Fruit fly (Drosophila melanogaster) whole organism: Measurements from ENCODE around the gene CG2247.

Experiments
- CG8478 ChIP-seq: fragments of >200 bp; optimal IDR thresholded peaks from 2 replicates; lab custom pipeline; 2018; ENCODE audit warnings: inconsistent platforms
- Dll ChIP-seq: fragments of >200 bp; optimal IDR thresholded peaks from 2 replicates; lab custom pipeline; 2017
- EcR ChIP-seq, 2 experiments: fragments of >200 bp; optimal IDR thresholded peaks; 2 replicates each; lab custom pipeline; 2017; ENCODE audit warnings: missing biosample characterization in 2 of 2, missing genetic modification characterization in 2 of 2, missing genetic modification reagents in 2 of 2
- pan ChIP-seq: fragments of >200 bp; optimal IDR thresholded peaks from 2 replicates; lab custom pipeline; 2017
- psq ChIP-seq: fragments of >200 bp; optimal IDR thresholded peaks from 2 replicates; lab custom pipeline; 2017
- usp ChIP-seq: fragments of >200 bp; optimal IDR thresholded peaks from 2 replicates; lab custom pipeline; 2017; ENCODE audit warnings: missing biosample characterization, missing genetic modification characterization, mixed read lengths

The CG2247 gene

DNA sequence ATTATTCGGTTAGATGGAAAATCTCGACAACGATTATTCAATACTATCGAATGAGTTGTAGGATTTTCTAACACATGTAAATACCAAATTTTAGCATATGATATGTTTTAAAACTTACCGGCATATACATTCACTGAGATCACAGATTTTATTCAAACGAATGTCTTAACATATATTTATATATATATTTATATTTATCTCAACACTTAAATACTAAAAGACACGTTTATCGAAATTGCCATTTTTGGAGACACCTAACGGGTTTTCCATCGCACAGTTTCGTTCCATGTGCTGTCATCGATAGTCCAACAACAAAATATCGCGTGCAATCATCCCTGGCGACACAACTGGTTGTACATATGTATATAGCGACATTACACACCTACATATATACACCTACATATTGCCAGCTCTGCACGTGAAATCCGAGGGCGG, at the start of gene CG2247, which contains the start of gene CG1703:
Gene CG2247 (minus strand): TSS at position 8 of the 435 bp plus-strand sequence.
Gene CG1703 (plus strand): TSS at position 283 of the 435 bp plus-strand sequence.
- TF ChIP-seq usp (GFP tag; lab: Kevin White, UChicago) (no peak), pan (no peak), CG8478 (lab: Kevin White, UChicago) (no peak), psq (lab: Kevin White, UChicago) (no peak), EcR (GFP tag; optimal IDR thresholded peaks at IDR 0.05; lab: Kevin White, UChicago) (no peak), Dll (lab: Kevin White, UChicago) (no peak)

- TF ChIP-seq psq (lab: Kevin White, UChicago) (no peak), CG8478 (lab: Kevin White, UChicago) (no peak), Dll (lab: Kevin White, UChicago) (no peak)
Observed at dm6 chrX:11660476-11660875, 49.0 kb upstream of the CG2247 start.

- TF ChIP-seq psq (lab: Kevin White, UChicago) (no peak), EcR (GFP tag; optimal IDR thresholded peaks at IDR 0.05; lab: Kevin White, UChicago) (no peak), CG8478 (lab: Kevin White, UChicago) (no peak), pan (no peak), Dll (lab: Kevin White, UChicago) (no peak), usp (GFP tag; lab: Kevin White, UChicago) (no peak)
Observed at dm6 chrX:11659634-11660033, 48.2 kb upstream of the CG2247 start.

dm6 chrX:11659080-11659479, 47.6 kb upstream of the CG2247 start:
- no peak for TF ChIP-seq usp (GFP tag; lab: Kevin White, UChicago)
- no peak for TF ChIP-seq Dll (lab: Kevin White, UChicago)
- TF ChIP-seq CG8478 (lab: Kevin White, UChicago): no peak
- no peak for TF ChIP-seq pan
- TF ChIP-seq psq (lab: Kevin White, UChicago): no peak
- TF ChIP-seq EcR (GFP tag; optimal IDR thresholded peaks at IDR 0.05; lab: Kevin White, UChicago): no peak

dm6 chrX:11658181-11658842, 46.9 kb upstream of the CG2247 start:
- TF ChIP-seq usp (GFP tag; lab: Kevin White, UChicago) (no peak), psq (lab: Kevin White, UChicago) (no peak), Dll (lab: Kevin White, UChicago) (no peak), CG8478 (lab: Kevin White, UChicago) (no peak), pan (no peak), EcR (GFP tag; optimal IDR thresholded peaks at IDR 0.05; lab: Kevin White, UChicago) (no peak)

DNA sequence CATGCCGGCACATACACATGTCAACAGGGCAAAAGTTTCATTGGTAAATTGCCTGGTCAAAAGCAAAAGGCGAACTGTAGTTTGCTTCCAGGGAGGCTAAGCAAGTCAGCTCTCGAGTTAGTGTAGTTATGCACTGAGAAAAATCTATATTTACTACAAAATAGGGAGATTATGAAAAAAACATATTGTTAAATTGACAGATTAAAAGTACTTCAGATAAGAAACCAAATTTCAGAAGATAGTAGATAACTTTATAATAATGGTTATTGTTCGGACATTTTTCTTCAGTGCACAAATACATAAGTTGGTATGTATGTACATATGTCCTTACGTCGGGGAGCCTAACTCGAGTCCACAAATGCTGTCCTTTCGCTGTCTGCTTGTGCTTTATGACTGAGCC, 45.7 kb upstream of the CG2247 start:
- TF ChIP-seq psq (lab: Kevin White, UChicago) (no peak), CG8478 (lab: Kevin White, UChicago) (no peak), usp (GFP tag; lab: Kevin White, UChicago) (no peak), EcR (GFP tag; optimal IDR thresholded peaks at IDR 0.05; lab: Kevin White, UChicago) (no peak)

DNA sequence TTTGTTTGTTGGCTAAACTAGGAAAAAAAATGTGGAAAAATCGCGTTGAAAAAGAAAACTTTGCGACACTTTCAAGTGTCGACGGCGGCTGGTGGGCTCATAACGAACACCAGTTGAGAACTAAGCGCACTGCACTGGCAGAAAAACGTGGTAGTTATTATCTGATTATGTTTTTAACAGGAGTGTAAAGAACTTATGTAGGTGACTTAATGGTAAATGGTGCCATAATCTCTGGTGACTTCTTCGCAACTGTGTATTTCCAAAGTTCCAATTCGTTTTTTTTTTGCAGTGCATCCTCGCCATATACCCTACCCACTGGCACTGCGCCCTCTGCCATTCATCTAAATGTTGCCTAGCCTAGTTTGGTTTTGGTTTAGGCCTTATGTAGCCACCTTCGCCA, 41.5 kb upstream of the CG2247 start:
- no peak for TF ChIP-seq CG8478 (lab: Kevin White, UChicago)
- TF ChIP-seq Dll (lab: Kevin White, UChicago): no peak
- no peak for TF ChIP-seq usp (GFP tag; lab: Kevin White, UChicago)
- TF ChIP-seq pan: no peak
- no peak for TF ChIP-seq psq (lab: Kevin White, UChicago)
- no peak for TF ChIP-seq EcR (GFP tag; optimal IDR thresholded peaks at IDR 0.05; lab: Kevin White, UChicago)

dm6 chrX:11651420-11651819, 40.0 kb upstream of the CG2247 start:
- TF ChIP-seq EcR (GFP tag; optimal IDR thresholded peaks at IDR 0.05; lab: Kevin White, UChicago): no peak
- no peak for TF ChIP-seq CG8478 (lab: Kevin White, UChicago)

- TF ChIP-seq CG8478 (lab: Kevin White, UChicago) (no peak), Dll (lab: Kevin White, UChicago) (no peak), EcR (GFP tag; optimal IDR thresholded peaks at IDR 0.05; lab: Kevin White, UChicago) (no peak), usp (GFP tag; lab: Kevin White, UChicago) (no peak), pan (no peak), psq (lab: Kevin White, UChicago) (no peak)
Observed at dm6 chrX:11644530-11645080, 33.2 kb upstream of the CG2247 start.

DNA sequence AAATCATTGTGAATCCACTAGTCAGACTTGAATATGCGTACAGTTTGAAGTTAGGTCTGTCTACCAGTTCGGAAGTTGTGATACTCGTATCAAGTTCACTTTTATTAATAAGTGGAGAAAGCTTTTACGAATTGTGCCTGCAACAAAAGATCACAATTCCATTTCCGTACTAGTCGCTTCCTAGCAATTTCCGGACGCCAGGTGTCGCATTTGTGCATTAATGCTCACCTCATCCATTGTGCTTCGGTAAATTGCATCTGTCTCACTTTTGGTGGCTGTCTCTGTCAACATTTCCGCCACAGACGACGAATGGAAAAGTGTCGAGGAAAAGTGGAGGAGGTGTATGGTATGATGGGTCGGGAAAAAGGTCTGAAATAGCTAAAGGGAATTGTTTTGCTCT, 31.8 kb upstream of the CG2247 start:
- TF ChIP-seq usp (GFP tag; lab: Kevin White, UChicago): no peak
- no peak for TF ChIP-seq CG8478 (lab: Kevin White, UChicago)
- TF ChIP-seq Dll (lab: Kevin White, UChicago): no peak
- no peak for TF ChIP-seq pan
- no peak for TF ChIP-seq EcR (GFP tag; optimal IDR thresholded peaks at IDR 0.05; lab: Kevin White, UChicago)
- no peak for TF ChIP-seq psq (lab: Kevin White, UChicago)

- TF ChIP-seq psq (lab: Kevin White, UChicago) (no peak), pan (no peak), EcR (GFP tag; optimal IDR thresholded peaks at IDR 0.05; lab: Kevin White, UChicago) (no peak), usp (GFP tag; lab: Kevin White, UChicago) (no peak), CG8478 (lab: Kevin White, UChicago) (no peak), Dll (lab: Kevin White, UChicago) (no peak)
Observed at dm6 chrX:11640477-11640876, 29.0 kb upstream of the CG2247 start.

DNA sequence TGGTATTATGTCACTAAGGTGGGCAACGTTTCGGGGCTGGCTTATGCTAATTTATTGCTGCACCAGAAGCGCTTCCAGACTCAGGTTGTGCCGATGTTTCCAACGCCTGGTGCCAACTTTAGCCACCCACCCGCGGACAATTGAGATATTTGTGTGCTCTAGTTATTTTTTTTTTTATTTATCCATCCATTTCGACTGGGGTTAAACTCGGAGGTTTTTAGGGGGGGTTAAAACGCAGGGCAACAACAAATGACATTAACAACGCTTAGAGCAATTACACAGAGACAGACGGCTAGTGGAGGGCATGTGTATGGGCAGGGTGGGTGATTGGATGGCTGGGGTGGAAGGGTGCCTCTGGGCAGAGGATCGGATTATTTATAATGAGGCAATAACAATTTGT, 20.3 kb upstream of the CG2247 start:
- TF ChIP-seq EcR (GFP tag; optimal IDR thresholded peaks at IDR 0.05; lab: Kevin White, UChicago) (no peak), psq (lab: Kevin White, UChicago) (no peak), usp (GFP tag; lab: Kevin White, UChicago) (no peak), pan (no peak), Dll (lab: Kevin White, UChicago) (no peak), CG8478 (lab: Kevin White, UChicago) (no peak)
